Fruit fly (Drosophila melanogaster) whole organism, embryonic: ENCODE measurements around the gene CG13465.

Experiments
- Atf3 ChIP-seq: fragments of 200-800 bp; sonication (Bioruptor generic); optimal IDR thresholded peaks from 3 replicates; lab custom pipeline; 2016; ENCODE audit warnings: missing biosample characterization, missing genetic modification characterization
- CG11504 ChIP-seq: fragments of 200-800 bp; sonication (Bioruptor generic); optimal IDR thresholded peaks from 3 replicates; lab custom pipeline; 2019; ENCODE audit warnings: missing biosample characterization, mild to moderate bottlenecking, missing genetic modification characterization, moderate library complexity
- CG11695 ChIP-seq: fragments of 200-800 bp; sonication (Bioruptor generic); IDR thresholded peaks from 3 replicates; pipeline ENCODE4 v1.3.6; 2022; ENCODE audit warnings: missing biosample characterization, missing genetic modification characterization
- CG12769 ChIP-seq: fragments of 200-800 bp; sonication (Bioruptor generic); optimal IDR thresholded peaks from 2 replicates; lab custom pipeline; 2019; ENCODE audit warnings: missing biosample characterization, mild to moderate bottlenecking, missing genetic modification characterization, moderate library complexity
- CG15011 ChIP-seq: fragments of 200-800 bp; sonication (Bioruptor generic); optimal IDR thresholded peaks from 3 replicates; lab custom pipeline; 2018; ENCODE audit warnings: missing biosample characterization, mild to moderate bottlenecking, missing genetic modification characterization
- CG1602 ChIP-seq: fragments of 200-800 bp; sonication (Bioruptor generic); optimal IDR thresholded peaks from 3 replicates; lab custom pipeline; 2016; ENCODE audit warnings: missing biosample characterization, missing genetic modification characterization
- CG17568 ChIP-seq: fragments of 200-800 bp; sonication (Bioruptor generic); optimal IDR thresholded peaks from 2 replicates; lab custom pipeline; 2018; ENCODE audit warnings: missing biosample characterization, mild to moderate bottlenecking, missing genetic modification characterization, moderate library complexity
- CG18011 ChIP-seq: fragments of 200-800 bp; sonication (Bioruptor generic); optimal IDR thresholded peaks from 2 replicates; lab custom pipeline; 2017; ENCODE audit warnings: missing biosample characterization, missing genetic modification characterization, mild to moderate bottlenecking, moderate library complexity, missing genotype
- CG18619 ChIP-seq: fragments of 200-800 bp; sonication (Bioruptor generic); optimal IDR thresholded peaks from 3 replicates; lab custom pipeline; 2017; ENCODE audit warnings: missing biosample characterization, mild to moderate bottlenecking, missing genetic modification characterization
- CG2712 ChIP-seq: fragments of 200-800 bp; optimal IDR thresholded peaks from 3 replicates; lab custom pipeline; 2019; ENCODE audit warnings: missing biosample characterization, mild to moderate bottlenecking, missing genetic modification characterization, moderate library complexity
- CG5953 ChIP-seq: fragments of 200-800 bp; sonication (Bioruptor generic); IDR thresholded peaks from 2 replicates; pipeline ENCODE4 v1.3.6; 2022; ENCODE audit warnings: missing biosample characterization, missing genetic modification characterization
- CG6813 ChIP-seq: fragments of 200-800 bp; sonication (Bioruptor generic); optimal IDR thresholded peaks from 2 replicates; lab custom pipeline; 2017; ENCODE audit warnings: missing biosample characterization, missing genetic modification characterization, mild to moderate bottlenecking, moderate library complexity, missing genetic modification reagents
- CG7745 ChIP-seq: fragments of 200-800 bp; sonication (Bioruptor generic); optimal IDR thresholded peaks from 2 replicates; lab custom pipeline; 2018; ENCODE audit warnings: missing biosample characterization, mild to moderate bottlenecking, missing genetic modification characterization, moderate library complexity
- CTCF ChIP-seq: fragments of 200-800 bp; sonication (Bioruptor generic); optimal IDR thresholded peaks from 2 replicates; lab custom pipeline; 2017; ENCODE audit warnings: missing biosample characterization, mild to moderate bottlenecking, missing genetic modification characterization, moderate library complexity
- D ChIP-seq, 2 experiments: fragments of 200-800 bp in 1 of 2; fragments of >200 bp in 1 of 2; sonication (Bioruptor generic) in 1 of 2; optimal IDR thresholded peaks; 2 replicates in 1 of 2; 3 replicates in 1 of 2; lab custom pipeline; 2017; ENCODE audit warnings: mild to moderate bottlenecking in 1 of 2, missing biosample characterization in 1 of 2, missing genetic modification characterization in 1 of 2, missing genetic modification reagents in 1 of 2
- Dref ChIP-seq: fragments of 200-800 bp; sonication (Bioruptor generic); IDR thresholded peaks from 2 replicates; pipeline ENCODE4 v1.3.6; 2022; ENCODE audit warnings: missing biosample characterization, missing genetic modification characterization
- Ets97D ChIP-seq: fragments of 200-800 bp; sonication (Bioruptor generic); optimal IDR thresholded peaks from 3 replicates; lab custom pipeline; 2016; ENCODE audit warnings: missing biosample characterization, missing genetic modification characterization
- Hey ChIP-seq: fragments of 200-800 bp; sonication (Bioruptor generic); optimal IDR thresholded peaks from 3 replicates; lab custom pipeline; 2018; ENCODE audit warnings: missing biosample characterization, mild to moderate bottlenecking, missing genetic modification characterization
- Med ChIP-seq: fragments of 200-800 bp; sonication (Bioruptor generic); peaks from one replicate; lab custom pipeline; 2016; ENCODE audit warnings: missing biosample characterization, missing genetic modification characterization, mild to moderate bottlenecking, inconsistent platforms, moderate library complexity
- Neu2 ChIP-seq: fragments of 200-800 bp; sonication (Bioruptor generic); optimal IDR thresholded peaks from 3 replicates; lab custom pipeline; 2016; ENCODE audit warnings: missing biosample characterization, missing genetic modification characterization, borderline replicate concordance
- Poxn ChIP-seq: fragments of 200-800 bp; sonication (Bioruptor generic); IDR thresholded peaks from 2 replicates; pipeline ENCODE4 v1.3.6; 2022; ENCODE audit warnings: missing biosample characterization, missing genetic modification characterization
- Six4 ChIP-seq: fragments of 200-800 bp; sonication (Bioruptor generic); optimal IDR thresholded peaks from 2 replicates; lab custom pipeline; 2016; ENCODE audit warnings: missing biosample characterization, missing genetic modification characterization
- Sox102F ChIP-seq: fragments of 200-800 bp; sonication (Bioruptor generic); optimal IDR thresholded peaks from 2 replicates; lab custom pipeline; 2018; ENCODE audit warnings: missing biosample characterization, mild to moderate bottlenecking, missing genetic modification characterization, moderate library complexity
- Sry-δ ChIP-seq: fragments of 200-800 bp; sonication (Bioruptor generic); optimal IDR thresholded peaks from 2 replicates; lab custom pipeline; 2016; ENCODE audit warnings: missing biosample characterization, missing genetic modification characterization
- TFAM ChIP-seq: fragments of 200-800 bp; sonication (Bioruptor generic); optimal IDR thresholded peaks from 2 replicates; lab custom pipeline; 2017; ENCODE audit warnings: missing biosample characterization, missing genetic modification characterization, inconsistent platforms
- Xrp1 ChIP-seq: fragments of 200-800 bp; sonication (Bioruptor generic); IDR thresholded peaks from 2 replicates; pipeline ENCODE4 v1.3.6; 2022; ENCODE audit warnings: missing biosample characterization, missing genetic modification characterization
- ato ChIP-seq: fragments of 200-800 bp; sonication (Bioruptor generic); IDR thresholded peaks from 2 replicates; pipeline ENCODE4 v1.3.6; 2022; ENCODE audit warnings: missing biosample characterization, missing genetic modification characterization; ENCODE audit not compliant: partially characterized antibody
- cad ChIP-seq: fragments of >200 bp; optimal IDR thresholded peaks from 2 replicates; lab custom pipeline; 2017; ENCODE audit warnings: missing biosample characterization, missing genetic modification characterization
- chm ChIP-seq: fragments of 200-800 bp; sonication (Bioruptor generic); IDR thresholded peaks from 2 replicates; pipeline ENCODE4 v1.3.6; 2022; ENCODE audit warnings: missing biosample characterization, missing genetic modification characterization
- da ChIP-seq: fragments of 200-800 bp; sonication (Bioruptor generic); optimal IDR thresholded peaks from 2 replicates; lab custom pipeline; 2016; ENCODE audit warnings: missing biosample characterization, missing genetic modification characterization
- dan ChIP-seq: fragments of 200-800 bp; sonication (Bioruptor generic); IDR thresholded peaks from 2 replicates; pipeline ENCODE4 v1.3.6; 2022; ENCODE audit warnings: missing biosample characterization, missing genetic modification characterization
- dmrt99B ChIP-seq: fragments of 200-800 bp; sonication (Bioruptor generic); optimal IDR thresholded peaks from 2 replicates; lab custom pipeline; 2018; ENCODE audit warnings: missing biosample characterization, mild to moderate bottlenecking, missing genetic modification characterization, moderate library complexity
- insv ChIP-seq, 2 experiments: fragments of 200-800 bp; sonication (Bioruptor generic); optimal IDR thresholded peaks; 3 replicates each; lab custom pipeline; 2016 to 2018; ENCODE audit warnings: missing biosample characterization in 2 of 2, missing genetic modification characterization in 2 of 2
- maf-S ChIP-seq: fragments of 200-800 bp; sonication (Bioruptor generic); optimal IDR thresholded peaks from 2 replicates; lab custom pipeline; 2016; ENCODE audit warnings: missing biosample characterization, missing genetic modification characterization
- oc ChIP-seq: fragments of 200-800 bp; sonication (Bioruptor generic); optimal IDR thresholded peaks from 2 replicates; lab custom pipeline; 2018; ENCODE audit warnings: missing biosample characterization, mild to moderate bottlenecking, missing genetic modification characterization, moderate library complexity
- org-1 ChIP-seq: fragments of 200-800 bp; sonication (Bioruptor generic); optimal IDR thresholded peaks from 2 replicates; lab custom pipeline; 2017; ENCODE audit warnings: missing biosample characterization, missing genetic modification characterization
- prd ChIP-seq, 3 experiments: fragments of >200 bp in 2 of 3; fragments of 200-800 bp in 1 of 3; sonication (Bioruptor generic) in 1 of 3; optimal IDR thresholded peaks in 2 of 3; IDR thresholded peaks in 1 of 3; 2 replicates in 2 of 3; 3 replicates in 1 of 3; pipeline versions ENCODE4 v1.3.6 to Lab custom; 2017 to 2022; ENCODE audit warnings: missing biosample characterization in 1 of 3, missing genetic modification characterization in 1 of 3
- pros ChIP-seq: fragments of 200-800 bp; sonication (Bioruptor generic); optimal IDR thresholded peaks from 3 replicates; lab custom pipeline; 2019; ENCODE audit warnings: missing biosample characterization, mild to moderate bottlenecking, missing genetic modification characterization, moderate library complexity
- sens-2 ChIP-seq: fragments of 200-800 bp; sonication (Bioruptor generic); IDR thresholded peaks from 2 replicates; pipeline ENCODE4 v1.3.6; 2022; ENCODE audit warnings: missing biosample characterization, missing genetic modification characterization
- seq ChIP-seq: fragments of 200-800 bp; sonication (Bioruptor generic); IDR thresholded peaks from 2 replicates; pipeline ENCODE4 v1.3.6; 2022; ENCODE audit warnings: missing biosample characterization, missing genetic modification characterization
- slbo ChIP-seq: fragments of 200-800 bp; sonication (Bioruptor generic); IDR thresholded peaks from 2 replicates; pipeline ENCODE4 v1.3.6; 2022; ENCODE audit warnings: missing biosample characterization, missing genetic modification characterization
- sqz ChIP-seq: fragments of 200-800 bp; sonication (Bioruptor generic); optimal IDR thresholded peaks from 3 replicates; lab custom pipeline; 2018; ENCODE audit warnings: missing biosample characterization, mild to moderate bottlenecking, missing genetic modification characterization
- stwl ChIP-seq: fragments of 200-800 bp; sonication (Bioruptor generic); optimal IDR thresholded peaks from 3 replicates; lab custom pipeline; 2018; ENCODE audit warnings: missing biosample characterization, mild to moderate bottlenecking, missing genetic modification characterization, moderate library complexity
- tin ChIP-seq: fragments of 200-800 bp; sonication (Bioruptor generic); optimal IDR thresholded peaks from 3 replicates; lab custom pipeline; 2016; ENCODE audit warnings: missing biosample characterization, missing genetic modification characterization
- tll ChIP-seq, 2 experiments: fragments of 200-800 bp in 1 of 2; fragments of >200 bp in 1 of 2; sonication (Bioruptor generic) in 1 of 2; optimal IDR thresholded peaks; 2 replicates each; lab custom pipeline; 2017 to 2019; ENCODE audit warnings: missing biosample characterization in 2 of 2, missing genetic modification characterization in 2 of 2, mild to moderate bottlenecking in 1 of 2, moderate library complexity in 1 of 2
- tna ChIP-seq: fragments of 200-800 bp; sonication (Bioruptor generic); IDR thresholded peaks from 2 replicates; pipeline ENCODE4 v1.3.6; 2022; ENCODE audit warnings: missing biosample characterization, missing genetic modification characterization; ENCODE audit not compliant: partially characterized antibody
- usp ChIP-seq: fragments of >200 bp; optimal IDR thresholded peaks from 2 replicates; lab custom pipeline; 2017; ENCODE audit warnings: missing biosample characterization, missing genetic modification characterization
- zen ChIP-seq: fragments of 200-800 bp; sonication (Bioruptor generic); optimal IDR thresholded peaks from 3 replicates; lab custom pipeline; 2018; ENCODE audit warnings: missing biosample characterization, mild to moderate bottlenecking, missing genetic modification characterization, moderate library complexity

CG13465 gene

dm6 chr3L:14960549-14960948 is 16.4 kb upstream of the CG13465 start (continued):
- TF ChIP-seq prd (optimal IDR thresholded peaks at IDR 0.05; lab: Kevin White, UChicago) = no peak
- TF ChIP-seq prd (GFP tag; IDR thresholded peaks at IDR 0.05; lab: Robert Waterston, UW) = no peak
- peak; percentile 89 for TF ChIP-seq zen
- TF ChIP-seq D (optimal IDR thresholded peaks at IDR 0.05; lab: Kevin White, UChicago) = peak; percentile 98
- TF ChIP-seq D (GFP tag; optimal IDR thresholded peaks at IDR 0.05; lab: Kevin White, UChicago) = peak; percentile 12
- TF ChIP-seq sqz (GFP tag; lab: Kevin White, UChicago) = no peak
- TF ChIP-seq CG2712 (tag; lab: Kevin White, UChicago) = no peak
- TF ChIP-seq CG7745 (tag; lab: Kevin White, UChicago) = no peak
- no peak for TF ChIP-seq TFAM (GFP tag; lab: Kevin White, UChicago)
- peak; percentile 27 for TF ChIP-seq oc (tag; lab: Kevin White, UChicago)
- TF ChIP-seq CG6813 (GFP tag; lab: Kevin White, UChicago) = no peak
- no peak for TF ChIP-seq Atf3
- no peak for TF ChIP-seq usp (GFP tag; lab: Kevin White, UChicago)
- no peak for TF ChIP-seq CG18619
- TF ChIP-seq da (GFP tag; lab: Kevin White, UChicago) = no peak
- no peak for TF ChIP-seq CG11504
- TF ChIP-seq CG15011 (GFP tag; lab: Kevin White, UChicago) = no peak
- peak; percentile 80 for TF ChIP-seq pros
- no peak for TF ChIP-seq CG18011 (GFP tag; lab: Kevin White, UChicago)
- peak; percentile 21 for TF ChIP-seq Six4 (GFP tag; lab: Kevin White, UChicago)

dm6 chr3L:14958613-14959327 is 14.6 kb upstream of the CG13465 start:
- TF ChIP-seq org-1 (no peak), chm (GFP tag; lab: Robert Waterston, UW) (peak; percentile 49; the same call in 1 of the 2 replicates), Neu2 (GFP tag; lab: Kevin White, UChicago) (no peak), ato (no peak), Poxn (GFP tag; lab: Robert Waterston, UW) (no peak), insv (GFP tag; optimal IDR thresholded peaks at IDR 0.05; lab: Kevin White, UChicago) (peak in 1 of 2 experiments; percentile 77), D (optimal IDR thresholded peaks at IDR 0.05; lab: Kevin White, UChicago) (peak; percentile 91), D (GFP tag; optimal IDR thresholded peaks at IDR 0.05; lab: Kevin White, UChicago) (no peak), maf-S (GFP tag; lab: Kevin White, UChicago) (no peak), CG1602 (GFP tag; lab: Kevin White, UChicago) (no peak), CG17568 (GFP tag; lab: Kevin White, UChicago) (no peak), seq (GFP tag; lab: Robert Waterston, UW) (no peak), CG12769 (tag; lab: Kevin White, UChicago) (no peak), Med (no peak), Sox102F (no peak), tin (GFP tag; lab: Kevin White, UChicago) (no peak), slbo (GFP tag; lab: Robert Waterston, UW) (no peak), CTCF (GFP tag; lab: Kevin White, UChicago) (no peak), dmrt99B (no peak), stwl (tag; lab: Kevin White, UChicago) (no peak), CG11504 (no peak), cad (GFP tag; lab: Kevin White, UChicago) (no peak), CG11695 (GFP tag; lab: Robert Waterston, UW) (no peak), Dref (GFP tag; lab: Robert Waterston, UW) (no peak), Ets97D (no peak), tll (GFP tag; optimal IDR thresholded peaks at IDR 0.05; lab: Kevin White, UChicago) (peak in 1 of 2 experiments; percentile 71), tna (GFP tag; lab: Robert Waterston, UW) (no peak), pros (peak; percentile 82), Xrp1 (peak; percentile 33; the same call in 1 of the 2 replicates), Sry-δ (GFP tag; lab: Kevin White, UChicago) (no peak), Hey (tag; lab: Kevin White, UChicago) (no peak), dan (no peak), sens-2 (GFP tag; lab: Robert Waterston, UW) (no peak), CG5953 (no peak)
